Worm (Caenorhabditis elegans) whole organism, L2 larva: Measurements from ENCODE around the gene eat-20.

Experiments
- C34F6.9 ChIP-seq: fragments of 150-350 bp; optimal IDR thresholded peaks from 2 replicates; lab custom pipeline; 2014; ENCODE audit warnings: missing biosample characterization, missing genetic modification characterization
- R02D3.7 ChIP-seq: fragments of 150-350 bp; optimal IDR thresholded peaks from 2 replicates; lab custom pipeline; 2014; ENCODE audit warnings: missing biosample characterization, missing genetic modification characterization
- ZK546.5 ChIP-seq: sonication (generic microtip); optimal IDR thresholded peaks from 2 replicates; lab custom pipeline; 2017; ENCODE audit warnings: missing biosample characterization, missing genetic modification characterization
- alr-1 ChIP-seq: fragments of 150-350 bp; optimal IDR thresholded peaks from 2 replicates; lab custom pipeline; 2014; ENCODE audit warnings: missing biosample characterization, missing genetic modification characterization
- aly-2 ChIP-seq: fragments of 150-350 bp; optimal IDR thresholded peaks from 2 replicates; lab custom pipeline; 2014; ENCODE audit warnings: missing biosample characterization, missing genetic modification characterization
- ama-1 ChIP-seq: fragments of 150-350 bp; optimal IDR thresholded peaks from 2 replicates; lab custom pipeline; 2018; ENCODE audit warnings: inconsistent platforms
- ceh-16 ChIP-seq: fragments of 150-350 bp; optimal IDR thresholded peaks from 2 replicates; lab custom pipeline; 2014; ENCODE audit warnings: missing biosample characterization, missing genetic modification characterization
- crh-2 ChIP-seq: sonication (generic microtip); optimal IDR thresholded peaks from 2 replicates; lab custom pipeline; 2017; ENCODE audit warnings: missing biosample characterization, missing genetic modification characterization
- dmd-4 ChIP-seq: sonication (generic microtip); optimal IDR thresholded peaks from 2 replicates; lab custom pipeline; 2017; ENCODE audit warnings: missing biosample characterization, missing genetic modification characterization
- egl-27 ChIP-seq: sonication (generic microtip); optimal IDR thresholded peaks from 3 replicates; lab custom pipeline; 2017; ENCODE audit warnings: missing biosample characterization, missing genetic modification reagents, missing genetic modification characterization
- elt-3 ChIP-seq: sonication (generic microtip); optimal IDR thresholded peaks from 2 replicates; lab custom pipeline; 2017; ENCODE audit warnings: missing biosample characterization, missing genetic modification characterization
- lin-11 ChIP-seq: fragments of 150-350 bp; sonication (generic microtip); optimal IDR thresholded peaks from 2 replicates; lab custom pipeline; 2014; ENCODE audit warnings: missing biosample characterization, missing genetic modification characterization, inconsistent platforms, mixed read lengths
- lin-13 ChIP-seq: fragments of 150-350 bp; optimal IDR thresholded peaks from 2 replicates; lab custom pipeline; 2014; ENCODE audit warnings: missing biosample characterization, missing genetic modification reagents, missing genetic modification characterization
- lin-39 ChIP-seq: fragments of 150-350 bp; optimal IDR thresholded peaks from 2 replicates; lab custom pipeline; 2014; ENCODE audit warnings: missing biosample characterization, missing genetic modification reagents, missing genetic modification characterization
- lsy-2 ChIP-seq, 2 experiments: fragments of 150-350 bp in 1 of 2; sonication (generic microtip) in 1 of 2; optimal IDR thresholded peaks; 2 replicates each; lab custom pipeline; 2014 to 2017; ENCODE audit warnings: missing biosample characterization in 2 of 2, missing genetic modification characterization in 2 of 2
- mab-5 ChIP-seq: fragments of 150-350 bp; optimal IDR thresholded peaks from 2 replicates; lab custom pipeline; 2014; ENCODE audit warnings: missing biosample characterization, missing genetic modification characterization
- mdl-1 ChIP-seq, 2 experiments: fragments of 150-350 bp in 1 of 2; sonication (generic microtip) in 1 of 2; optimal IDR thresholded peaks; 2 replicates each; lab custom pipeline; 2017; ENCODE audit warnings: missing biosample characterization in 2 of 2, missing genetic modification characterization in 2 of 2
- nhr-10 ChIP-seq: sonication (generic microtip); optimal IDR thresholded peaks from 2 replicates; lab custom pipeline; 2017; ENCODE audit warnings: missing biosample characterization, missing genetic modification characterization
- nhr-11 ChIP-seq: fragments of 150-350 bp; optimal IDR thresholded peaks from 2 replicates; lab custom pipeline; 2014; ENCODE audit warnings: missing biosample characterization, missing genetic modification characterization
- nhr-12 ChIP-seq: fragments of 150-350 bp; optimal IDR thresholded peaks from 2 replicates; lab custom pipeline; 2014; ENCODE audit warnings: missing biosample characterization, missing genetic modification characterization
- nhr-23 ChIP-seq: fragments of 150-350 bp; optimal IDR thresholded peaks from 2 replicates; lab custom pipeline; 2014; ENCODE audit warnings: missing biosample characterization, missing genetic modification reagents, missing genetic modification characterization
- nhr-77 ChIP-seq: fragments of 150-350 bp; optimal IDR thresholded peaks from 2 replicates; lab custom pipeline; 2014; ENCODE audit warnings: missing biosample characterization, missing genetic modification characterization
- peb-1 ChIP-seq: fragments of 150-350 bp; optimal IDR thresholded peaks from 2 replicates; lab custom pipeline; 2014; ENCODE audit warnings: missing biosample characterization, missing genetic modification characterization
- sem-4 ChIP-seq: fragments of 150-350 bp; optimal IDR thresholded peaks from 2 replicates; lab custom pipeline; 2014; ENCODE audit warnings: missing biosample characterization, missing genetic modification reagents, missing genetic modification characterization
- skn-1 ChIP-seq: sonication (generic microtip); optimal IDR thresholded peaks from 2 replicates; lab custom pipeline; 2017; ENCODE audit warnings: missing biosample characterization, missing genetic modification characterization
- sma-3 ChIP-seq: sonication (generic microtip); optimal IDR thresholded peaks from 2 replicates; lab custom pipeline; 2016; ENCODE audit warnings: missing genetic modification reagents, missing genetic modification characterization, missing compliant biosample characterization
- sma-9 ChIP-seq, 2 experiments: fragments of 150-350 bp in 1 of 2; sonication (generic microtip) in 1 of 2; optimal IDR thresholded peaks; 2 replicates each; lab custom pipeline; 2014 to 2016; ENCODE audit warnings: missing genetic modification characterization in 2 of 2, mild to moderate bottlenecking in 1 of 2, missing biosample characterization in 1 of 2, missing compliant biosample characterization in 1 of 2, missing genetic modification reagents in 1 of 2, moderate library complexity in 1 of 2
- unc-39 ChIP-seq: fragments of 150-350 bp; optimal IDR thresholded peaks from 2 replicates; lab custom pipeline; 2014; ENCODE audit warnings: missing biosample characterization, missing genetic modification characterization
- unc-55 ChIP-seq: fragments of 150-350 bp; sonication (generic microtip); optimal IDR thresholded peaks from 3 replicates; lab custom pipeline; 2014; ENCODE audit warnings: missing biosample characterization, missing genetic modification reagents, missing genetic modification characterization
- unc-62 ChIP-seq: fragments of 150-350 bp; optimal IDR thresholded peaks from 2 replicates; lab custom pipeline; 2014; ENCODE audit warnings: missing biosample characterization, missing genetic modification reagents, missing genetic modification characterization
- zag-1 ChIP-seq: fragments of 150-350 bp; optimal IDR thresholded peaks from 2 replicates; lab custom pipeline; 2014; ENCODE audit warnings: missing biosample characterization, missing genetic modification characterization
- ztf-11 ChIP-seq: sonication (generic microtip); optimal IDR thresholded peaks from 2 replicates; lab custom pipeline; 2017; ENCODE audit warnings: missing biosample characterization, missing genetic modification characterization
- ztf-4 ChIP-seq: fragments of 150-350 bp; optimal IDR thresholded peaks from 2 replicates; lab custom pipeline; 2014; ENCODE audit warnings: missing biosample characterization, missing genetic modification characterization

Gene eat-20

DNA sequence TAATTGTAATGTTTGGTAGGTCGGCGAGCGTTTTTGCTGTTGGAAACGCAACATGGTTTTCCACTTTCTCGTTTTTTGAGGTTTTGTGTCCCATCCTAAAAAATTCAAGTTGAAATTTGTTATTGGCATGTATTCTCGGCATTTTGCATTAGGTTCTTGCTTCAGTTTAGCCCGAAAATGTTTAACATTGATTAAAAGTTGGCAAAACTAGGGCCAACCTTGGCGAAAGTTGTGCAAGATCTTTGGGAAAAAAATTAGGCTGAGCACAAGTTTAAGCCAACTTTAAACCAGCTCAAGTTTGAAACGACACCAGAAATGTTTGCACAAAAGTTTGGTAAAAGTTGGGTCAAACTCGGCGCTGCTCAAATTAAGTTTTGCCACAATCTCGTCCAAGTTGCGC lies 32.5 kb upstream of the eat-20 start, which contains the start of gene exc-1:
TSS of gene exc-1 (minus strand) at position 101 of the 400 bp plus-strand sequence.
- TF ChIP-seq ceh-16 (tag; lab: Kevin White, UChicago) (no peak), zag-1 (tag; lab: Kevin White, UChicago) (no peak), sma-3 (GFP tag; lab: Kevin White, UChicago) (no peak), unc-39 (no peak), ama-1 (lab: Kevin White, UChicago) (no peak), R02D3.7 (tag; lab: Kevin White, UChicago) (no peak), lsy-2 (tag; optimal IDR thresholded peaks at IDR 0.05; lab: Kevin White, UChicago) (no peak), crh-2 (no peak), unc-55 (no peak), sma-9 (GFP tag; optimal IDR thresholded peaks at IDR 0.05; lab: Kevin White, UChicago) (no peak), sma-9 (tag; optimal IDR thresholded peaks at IDR 0.05; lab: Kevin White, UChicago) (no peak), nhr-12 (tag; lab: Kevin White, UChicago) (no peak), lin-39 (tag; lab: Kevin White, UChicago) (no peak)

DNA sequence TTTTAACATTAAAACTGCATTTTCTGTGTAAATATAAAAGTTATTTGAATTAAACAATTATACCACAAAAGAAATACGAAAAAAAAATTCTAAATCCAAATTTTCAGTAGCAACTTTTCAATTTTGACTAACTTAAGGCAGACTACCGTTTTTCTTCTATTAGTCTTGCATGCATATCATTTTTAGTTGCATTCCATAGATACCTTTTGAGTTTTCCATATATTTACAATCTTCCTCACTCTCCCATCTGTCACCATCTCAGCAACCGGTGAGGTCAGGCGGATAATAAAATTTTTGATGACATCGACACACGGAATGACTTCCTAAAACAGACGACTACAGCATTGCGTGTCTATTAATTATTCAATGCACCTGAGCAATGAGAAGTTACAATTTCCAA lies 31.1 kb upstream of the eat-20 start, which contains the start of gene gcy-36:
TSS of gene gcy-36 (plus strand) at position 301 of the 400 bp plus-strand sequence.
- no peak for TF ChIP-seq ztf-4 (tag; lab: Kevin White, UChicago)
- no peak for TF ChIP-seq unc-39
- TF ChIP-seq lin-13 (GFP tag; lab: Kevin White, UChicago) = no peak
- no peak for TF ChIP-seq lin-11 (tag; lab: Kevin White, UChicago)
- no peak for TF ChIP-seq ceh-16 (tag; lab: Kevin White, UChicago)
- TF ChIP-seq aly-2 (tag; lab: Kevin White, UChicago) = no peak

DNA sequence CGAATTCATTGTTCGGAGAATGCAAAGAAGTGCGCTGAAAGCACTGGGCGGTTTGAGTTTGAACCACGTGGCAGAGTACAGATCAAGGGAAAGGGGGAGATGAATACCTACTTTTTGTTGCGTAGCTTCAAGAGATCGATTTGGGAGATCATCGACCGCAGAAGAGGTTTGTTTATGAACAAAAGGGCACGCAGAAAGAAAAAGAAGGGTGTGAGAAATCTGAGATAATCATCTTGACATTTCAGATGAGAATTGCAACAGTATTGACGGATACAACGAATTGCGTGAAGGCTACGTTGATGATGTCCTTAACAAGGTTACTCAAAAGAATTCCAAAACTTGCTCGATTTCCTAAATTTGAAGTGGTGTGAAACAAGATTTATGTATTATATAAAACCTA lies 24.5 kb upstream of the eat-20 start:
- peak; percentile 87 for TF ChIP-seq sma-3 (GFP tag; lab: Kevin White, UChicago)
- peak; percentile 14 for TF ChIP-seq egl-27 (tag; lab: Kevin White, UChicago)
- TF ChIP-seq aly-2 (tag; lab: Kevin White, UChicago) = no peak

- TF ChIP-seq ceh-16 (tag; lab: Kevin White, UChicago) = peak; percentile 6
- no peak for TF ChIP-seq lin-39 (tag; lab: Kevin White, UChicago)
- no peak for TF ChIP-seq ztf-11 (tag; lab: Kevin White, UChicago)
- no peak for TF ChIP-seq sem-4 (tag; lab: Kevin White, UChicago)
Observed at ce11 chrX:15487162-15487561, 22.6 kb upstream of the eat-20 start.

ce11 chrX:15487806-15488205 lies 22.0 kb upstream of the eat-20 start, which contains the start of gene H13N06.2:
Gene H13N06.2 (plus strand): TSS chrX:15488106.
- TF ChIP-seq elt-3 (tag; lab: Kevin White, UChicago) (no peak), ceh-16 (tag; lab: Kevin White, UChicago) (no peak), lin-11 (tag; lab: Kevin White, UChicago) (no peak), zag-1 (tag; lab: Kevin White, UChicago) (no peak), alr-1 (tag; lab: Kevin White, UChicago) (no peak), nhr-23 (tag; lab: Kevin White, UChicago) (no peak), nhr-12 (tag; lab: Kevin White, UChicago) (no peak), nhr-10 (tag; lab: Kevin White, UChicago) (no peak), R02D3.7 (tag; lab: Kevin White, UChicago) (no peak), unc-39 (no peak), sma-9 (GFP tag; optimal IDR thresholded peaks at IDR 0.05; lab: Kevin White, UChicago) (no peak), sma-9 (tag; optimal IDR thresholded peaks at IDR 0.05; lab: Kevin White, UChicago) (no peak), mab-5 (tag; lab: Kevin White, UChicago) (no peak), skn-1 (no peak), C34F6.9 (tag; lab: Kevin White, UChicago) (no peak), ZK546.5 (tag; lab: Kevin White, UChicago) (no peak), unc-62 (no peak), lsy-2 (tag; optimal IDR thresholded peaks at IDR 0.05; lab: Kevin White, UChicago) (no peak), nhr-11 (tag; lab: Kevin White, UChicago) (no peak), dmd-4 (tag; lab: Kevin White, UChicago) (no peak)

DNA sequence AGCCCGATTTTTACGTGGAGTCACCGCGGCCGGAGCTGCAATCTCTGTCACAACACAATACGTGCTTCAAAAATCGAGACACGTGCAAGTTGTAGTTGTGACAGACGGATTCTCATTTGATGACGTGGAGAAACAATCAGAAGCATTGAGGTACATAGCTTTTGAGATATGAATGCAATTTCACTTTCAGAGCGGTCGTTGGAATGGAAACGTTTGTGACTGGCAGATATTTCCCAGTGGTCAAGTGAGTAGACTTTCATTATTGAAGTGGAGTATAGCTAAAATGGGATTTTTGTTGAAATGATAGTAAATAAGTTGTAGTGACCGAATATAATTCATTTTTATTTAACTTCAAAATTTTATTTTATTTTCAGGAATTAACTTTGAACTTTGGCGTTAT lies 18.7 kb upstream of the eat-20 start:
- TF ChIP-seq unc-39 (no peak), mdl-1 (tag; optimal IDR thresholded peaks at IDR 0.05; lab: Kevin White, UChicago) (no peak), peb-1 (tag; lab: Kevin White, UChicago) (no peak), unc-62 (no peak), C34F6.9 (tag; lab: Kevin White, UChicago) (no peak), lsy-2 (tag; optimal IDR thresholded peaks at IDR 0.05; lab: Kevin White, UChicago) (no peak), ztf-4 (tag; lab: Kevin White, UChicago) (no peak), ztf-11 (tag; lab: Kevin White, UChicago) (no peak), lin-39 (tag; lab: Kevin White, UChicago) (no peak), nhr-11 (tag; lab: Kevin White, UChicago) (no peak), elt-3 (tag; lab: Kevin White, UChicago) (no peak), nhr-77 (tag; lab: Kevin White, UChicago) (no peak)
